Worm (Caenorhabditis elegans) whole organism, L1 larva: Measurements from ENCODE around the gene srbc-62.

ENCODE experiments used
- C04F5.9 ChIP-seq: sonication (generic microtip); optimal IDR thresholded peaks from 2 replicates; lab custom pipeline; 2016; ENCODE audit warnings: missing genetic modification characterization, missing compliant biosample characterization
- alr-1 ChIP-seq: fragments of 200-800 bp; sonication (Bioruptor generic); optimal IDR thresholded peaks from 2 replicates; lab custom pipeline; 2018; ENCODE audit warnings: borderline replicate concordance, mild to moderate bottlenecking, missing genetic modification characterization, missing compliant biosample characterization
- aly-2 ChIP-seq: fragments of 150-350 bp; optimal IDR thresholded peaks from 2 replicates; lab custom pipeline; 2014; ENCODE audit warnings: missing biosample characterization, missing genetic modification characterization
- egl-27 ChIP-seq, 2 experiments: fragments of 150-350 bp in 1 of 2; sonication (generic microtip); optimal IDR thresholded peaks; 3 replicates each; lab custom pipeline; 2017 to 2018; ENCODE audit warnings: missing biosample characterization in 2 of 2, missing genetic modification characterization in 2 of 2, missing genetic modification reagents in 2 of 2
- elt-2 ChIP-seq: sonication (generic microtip); optimal IDR thresholded peaks from 2 replicates; lab custom pipeline; 2016; ENCODE audit warnings: missing genetic modification characterization, mild to moderate bottlenecking, inconsistent platforms, missing compliant biosample characterization, missing genetic modification reagents
- fkh-10 ChIP-seq: sonication (generic microtip); optimal IDR thresholded peaks from 2 replicates; lab custom pipeline; 2017; ENCODE audit warnings: missing biosample characterization, missing genetic modification reagents, missing genetic modification characterization
- fkh-4 ChIP-seq: sonication (generic microtip); optimal IDR thresholded peaks from 2 replicates; lab custom pipeline; 2016; ENCODE audit warnings: missing compliant biosample characterization, missing genetic modification characterization, borderline replicate concordance
- hlh-17 ChIP-seq: fragments of 200-800 bp; sonication (Bioruptor generic); optimal IDR thresholded peaks from 2 replicates; lab custom pipeline; 2018; ENCODE audit warnings: missing genetic modification characterization, mild to moderate bottlenecking, missing compliant biosample characterization, moderate library complexity, borderline replicate concordance
- hlh-4 ChIP-seq: sonication (generic microtip); optimal IDR thresholded peaks from 2 replicates; lab custom pipeline; 2016; ENCODE audit warnings: mild to moderate bottlenecking, missing genetic modification characterization, missing compliant biosample characterization
- hpl-2 ChIP-seq: fragments of 150-350 bp; optimal IDR thresholded peaks from 2 replicates; lab custom pipeline; 2014; ENCODE audit warnings: missing biosample characterization, missing genetic modification reagents, missing genetic modification characterization
- irx-1 ChIP-seq: sonication (generic microtip); optimal IDR thresholded peaks from 2 replicates; lab custom pipeline; 2016; ENCODE audit warnings: missing genetic modification characterization, missing compliant biosample characterization
- jun-1 ChIP-seq: fragments of 150-350 bp; optimal IDR thresholded peaks from 2 replicates; lab custom pipeline; 2014; ENCODE audit warnings: missing biosample characterization, missing genetic modification reagents, missing genetic modification characterization
- lin-13 ChIP-seq: fragments of 150-350 bp; optimal IDR thresholded peaks from 2 replicates; lab custom pipeline; 2014; ENCODE audit warnings: missing biosample characterization, missing genetic modification reagents, missing genetic modification characterization
- lin-14 ChIP-seq: fragments of 200-800 bp; sonication (Bioruptor generic); optimal IDR thresholded peaks from 2 replicates; lab custom pipeline; 2018; ENCODE audit warnings: mild to moderate bottlenecking, missing genetic modification characterization, moderate library complexity, missing compliant biosample characterization
- lin-35 ChIP-seq, 2 experiments: fragments of 150-350 bp; optimal IDR thresholded peaks; 2 replicates each; lab custom pipeline; 2014; ENCODE audit warnings: missing biosample characterization in 2 of 2, missing genetic modification characterization in 2 of 2, missing genetic modification reagents in 2 of 2
- lin-39 ChIP-seq: fragments of 150-350 bp; optimal IDR thresholded peaks from 2 replicates; lab custom pipeline; 2014; ENCODE audit warnings: missing biosample characterization, missing genetic modification reagents, missing genetic modification characterization
- mdl-1 ChIP-seq, 2 experiments: fragments of 150-350 bp; optimal IDR thresholded peaks; 2 replicates each; lab custom pipeline; 2014 to 2017; ENCODE audit warnings: missing biosample characterization in 2 of 2, missing genetic modification characterization in 2 of 2, inconsistent platforms in 1 of 2
- mep-1 ChIP-seq: fragments of 150-350 bp; optimal IDR thresholded peaks from 2 replicates; lab custom pipeline; 2014; ENCODE audit warnings: missing biosample characterization, missing genetic modification characterization
- nhr-47 ChIP-seq: sonication (generic microtip); optimal IDR thresholded peaks from 2 replicates; lab custom pipeline; 2016; ENCODE audit warnings: mild to moderate bottlenecking, missing genetic modification characterization, moderate library complexity, missing compliant biosample characterization
- nhr-71 ChIP-seq: sonication (generic microtip); optimal IDR thresholded peaks from 2 replicates; lab custom pipeline; 2016; ENCODE audit warnings: mild to moderate bottlenecking, missing genetic modification characterization, moderate library complexity, missing compliant biosample characterization
- nhr-84 ChIP-seq: sonication (generic microtip); optimal IDR thresholded peaks from 2 replicates; lab custom pipeline; 2017; ENCODE audit warnings: missing biosample characterization, missing genetic modification characterization
- nhr-85 ChIP-seq: sonication (generic microtip); peaks from one replicate; lab custom pipeline; 2016; ENCODE audit warnings: missing genetic modification characterization, inconsistent platforms, missing compliant biosample characterization
- nhr-90 ChIP-seq: sonication (generic microtip); optimal IDR thresholded peaks from 2 replicates; lab custom pipeline; 2016; ENCODE audit warnings: mild to moderate bottlenecking, missing genetic modification characterization, missing compliant biosample characterization; ENCODE audit not compliant: poor library complexity
- pqm-1 ChIP-seq: sonication (generic microtip); optimal IDR thresholded peaks from 3 replicates; lab custom pipeline; 2017; ENCODE audit warnings: missing biosample characterization, missing genetic modification characterization
- rnt-1 ChIP-seq: sonication (generic microtip); optimal IDR thresholded peaks from 2 replicates; lab custom pipeline; 2016; ENCODE audit warnings: mild to moderate bottlenecking, missing genetic modification characterization, moderate library complexity, missing compliant biosample characterization
- sox-4 ChIP-seq: sonication (generic microtip); optimal IDR thresholded peaks from 2 replicates; lab custom pipeline; 2016; ENCODE audit warnings: missing genetic modification characterization, missing compliant biosample characterization
- sptf-1 ChIP-seq: fragments of 150-350 bp; optimal IDR thresholded peaks from 2 replicates; lab custom pipeline; 2014; ENCODE audit warnings: missing biosample characterization, missing genetic modification characterization
- unc-30 ChIP-seq: sonication (generic microtip); optimal IDR thresholded peaks from 2 replicates; lab custom pipeline; 2017; ENCODE audit warnings: missing biosample characterization, missing genetic modification characterization
- unc-98 ChIP-seq: fragments of 200-800 bp; sonication (Bioruptor generic); IDR thresholded peaks from 2 replicates; pipeline ENCODE4 v1.3.6; 2022; ENCODE audit warnings: missing genetic modification characterization, missing compliant biosample characterization
- ztf-11 ChIP-seq, 2 experiments: sonication (generic microtip); optimal IDR thresholded peaks; 2 replicates each; lab custom pipeline; 2016 to 2017; ENCODE audit warnings: missing genetic modification characterization in 2 of 2, missing biosample characterization in 1 of 2, missing compliant biosample characterization in 1 of 2
- ztf-4 ChIP-seq: fragments of 150-350 bp; optimal IDR thresholded peaks from 2 replicates; lab custom pipeline; 2014; ENCODE audit warnings: missing biosample characterization, missing genetic modification characterization

The srbc-62 gene

ce11 chrV:17236345-17236744, 18.6 kb downstream of the srbc-62 start, which contains the start of gene T19C9.10:
TSS of gene T19C9.10 (plus strand) at chrV:17236592.
- TF ChIP-seq nhr-85 (tag; lab: Kevin White, UChicago) (peak; percentile 28), lin-14 (peak; percentile 40), nhr-47 (tag; lab: Kevin White, UChicago) (no peak), egl-27 (tag; optimal IDR thresholded peaks at IDR 0.05; lab: Kevin White, UChicago) (no peak)

ce11 chrV:17238799-17239198, 21.0 kb downstream of the srbc-62 start, which contains the start of gene T19C9.8:
TSS of gene T19C9.8 (plus strand) at chrV:17239097.
- TF ChIP-seq aly-2 (tag; lab: Kevin White, UChicago) (no peak), lin-14 (peak; percentile 17), pqm-1 (tag; lab: Kevin White, UChicago) (peak; percentile 1), jun-1 (tag; lab: Kevin White, UChicago) (peak; percentile 12), hpl-2 (no peak), fkh-10 (GFP tag; lab: Kevin White, UChicago) (no peak), nhr-84 (tag; lab: Kevin White, UChicago) (no peak), ztf-11 (tag; optimal IDR thresholded peaks at IDR 0.05; lab: Kevin White, UChicago) (no peak), elt-2 (tag; lab: Kevin White, UChicago) (peak; percentile 94), lin-35 (GFP tag; optimal IDR thresholded peaks at IDR 0.05; lab: Kevin White, UChicago) (peak in 1 of 2 experiments; percentile 2)

ce11 chrV:17240579-17241277, 22.9 kb downstream of the srbc-62 start:
- TF ChIP-seq sox-4 (tag; lab: Kevin White, UChicago) (no peak), elt-2 (tag; lab: Kevin White, UChicago) (peak; percentile 73)

- no peak for TF ChIP-seq nhr-85 (tag; lab: Kevin White, UChicago)
- TF ChIP-seq elt-2 (tag; lab: Kevin White, UChicago), result peak; percentile 95
- no peak for TF ChIP-seq rnt-1 (tag; lab: Kevin White, UChicago)
- TF ChIP-seq nhr-71 (tag; lab: Kevin White, UChicago), result no peak
- TF ChIP-seq C04F5.9 (tag; lab: Kevin White, UChicago), result no peak
- TF ChIP-seq nhr-84 (tag; lab: Kevin White, UChicago), result no peak
- no peak for TF ChIP-seq sptf-1 (tag; lab: Kevin White, UChicago)
- no peak for TF ChIP-seq pqm-1 (tag; lab: Kevin White, UChicago)
- no peak for TF ChIP-seq nhr-90 (tag; lab: Kevin White, UChicago)
These were observed 23.5 kb downstream of the srbc-62 start for ce11 chrV:17241278-17241661.

- no peak for TF ChIP-seq unc-30
- no peak for TF ChIP-seq fkh-4
- no peak for TF ChIP-seq ztf-4 (tag; lab: Kevin White, UChicago)
- no peak for TF ChIP-seq hlh-17 (GFP tag; lab: Kevin White, UChicago)
- no peak for TF ChIP-seq nhr-71 (tag; lab: Kevin White, UChicago)
- TF ChIP-seq alr-1 (tag; lab: Kevin White, UChicago), result no peak
- no peak for TF ChIP-seq elt-2 (tag; lab: Kevin White, UChicago)
- TF ChIP-seq jun-1 (tag; lab: Kevin White, UChicago), result no peak
- TF ChIP-seq mdl-1 (tag; optimal IDR thresholded peaks at IDR 0.05; lab: Kevin White, UChicago), result no peak
- TF ChIP-seq mep-1 (tag; lab: Kevin White, UChicago), result no peak
- TF ChIP-seq unc-98 (GFP tag; lab: Robert Waterston, UW), result no peak
- no peak for TF ChIP-seq lin-13
- no peak for TF ChIP-seq hlh-4
- TF ChIP-seq sox-4 (tag; lab: Kevin White, UChicago), result no peak
- no peak for TF ChIP-seq lin-39 (tag; lab: Kevin White, UChicago)
- TF ChIP-seq irx-1 (tag; lab: Kevin White, UChicago), result no peak
These were observed 24.8 kb downstream of the srbc-62 start, which contains the start of gene Y68A4B.3 for ce11 chrV:17242552-17242951. TSS of gene Y68A4B.3 (minus strand) at chrV:17242652.
